Worm (Caenorhabditis elegans): ENCODE data around the gene irg-5.

ce11 chrV:13724781-13725180 lies 13.5 kb downstream of the irg-5 start, which contains the start of gene F35E12.2:
- TF ChIP-seq him-1 (tag; optimal IDR thresholded peaks at IDR 0.05), result no peak
- TF ChIP-seq dao-5 (tag; optimal IDR thresholded peaks at IDR 0.05), result no peak
